Fruit fly (Drosophila melanogaster) whole organism, prepupa: ENCODE measurements around the gene P5CDh2.

Experiments
- CG1621 ChIP-seq: fragments of 200-800 bp; sonication (Bioruptor generic); optimal IDR thresholded peaks from 3 replicates; lab custom pipeline; 2018; ENCODE audit warnings: missing biosample characterization, mild to moderate bottlenecking, missing genetic modification characterization
- CG9139 ChIP-seq: fragments of 200-800 bp; sonication (Bioruptor generic); optimal IDR thresholded peaks from 3 replicates; lab custom pipeline; 2017; ENCODE audit warnings: missing biosample characterization, mild to moderate bottlenecking, missing genetic modification characterization
- Eip75B ChIP-seq: fragments of 200-800 bp; sonication (Bioruptor generic); optimal IDR thresholded peaks from 3 replicates; lab custom pipeline; 2016; ENCODE audit warnings: missing biosample characterization, missing genetic modification characterization
- Ets96B ChIP-seq: fragments of 200-800 bp; optimal IDR thresholded peaks from 2 replicates; lab custom pipeline; 2019; ENCODE audit warnings: missing biosample characterization, mild to moderate bottlenecking, missing genetic modification characterization, moderate library complexity
- Hr39 ChIP-seq: fragments of 200-800 bp; sonication (Bioruptor generic); optimal IDR thresholded peaks from 2 replicates; lab custom pipeline; 2016; ENCODE audit warnings: missing biosample characterization, missing genetic modification characterization
- Lpt ChIP-seq: fragments of 200-800 bp; sonication (Bioruptor generic); optimal IDR thresholded peaks from 3 replicates; lab custom pipeline; 2016; ENCODE audit warnings: missing biosample characterization, missing genetic modification characterization
- Smox ChIP-seq: fragments of 200-800 bp; sonication (Bioruptor generic); optimal IDR thresholded peaks from 3 replicates; lab custom pipeline; 2016; ENCODE audit warnings: missing biosample characterization, missing genetic modification characterization
- achi ChIP-seq: fragments of 200-800 bp; sonication (Bioruptor generic); optimal IDR thresholded peaks from 3 replicates; lab custom pipeline; 2016; ENCODE audit warnings: missing biosample characterization, missing genetic modification characterization
- dac ChIP-seq: fragments of 200-800 bp; sonication (Bioruptor generic); optimal IDR thresholded peaks from 2 replicates; lab custom pipeline; 2017; ENCODE audit warnings: missing biosample characterization, mild to moderate bottlenecking, missing genetic modification characterization
- esn ChIP-seq: fragments of 200-800 bp; sonication (Bioruptor generic); optimal IDR thresholded peaks from 2 replicates; lab custom pipeline; 2016; ENCODE audit warnings: missing biosample characterization, mild to moderate bottlenecking, missing genetic modification characterization, moderate library complexity
- fd85E ChIP-seq: fragments of 200-800 bp; sonication (Bioruptor generic); optimal IDR thresholded peaks from 3 replicates; lab custom pipeline; 2016; ENCODE audit warnings: missing biosample characterization, missing genetic modification characterization
- salr ChIP-seq, 2 experiments: fragments of 200-800 bp; sonication (Bioruptor generic); optimal IDR thresholded peaks; 3 replicates each; lab custom pipeline; 2016 to 2018; ENCODE audit warnings: missing biosample characterization in 2 of 2, missing genetic modification characterization in 2 of 2, mild to moderate bottlenecking in 1 of 2
- ss ChIP-seq, 2 experiments: fragments of 200-800 bp; sonication (Bioruptor generic); optimal IDR thresholded peaks; 2 replicates in 1 of 2; 3 replicates in 1 of 2; lab custom pipeline; 2017 to 2018; ENCODE audit warnings: mild to moderate bottlenecking in 2 of 2, missing biosample characterization in 2 of 2, missing genetic modification characterization in 2 of 2, moderate library complexity in 1 of 2

- TF ChIP-seq CG9139 (GFP tag; lab: Kevin White, UChicago) (peak; percentile 80), fd85E (no peak), Ets96B (tag; lab: Kevin White, UChicago) (peak; percentile 81), dac (GFP tag; lab: Kevin White, UChicago) (peak; percentile 83), Eip75B (peak; percentile 93), ss (GFP tag; optimal IDR thresholded peaks at IDR 0.05; lab: Kevin White, UChicago) (peak; percentile 79 to 93), Smox (peak; percentile 89), Lpt (GFP tag; lab: Kevin White, UChicago) (peak; percentile 10), Hr39 (GFP tag; lab: Kevin White, UChicago) (peak; percentile 91), salr (GFP tag; optimal IDR thresholded peaks at IDR 0.05; lab: Kevin White, UChicago) (peak; percentile 71 to 95), CG1621 (peak; percentile 78), esn (GFP tag; lab: Kevin White, UChicago) (peak; percentile 95), achi (peak; percentile 87)
These were observed 39.2 kb upstream of the P5CDh2 start for dm6 chr3R:21838505-21838956.
